Worm (Caenorhabditis elegans): ENCODE results near the gene bre-5.

ce11 chrIV:12057508-12057907 lies 6.5 kb upstream of the bre-5 start, which contains the start of gene K08E4.3:
- TF ChIP-seq ttx-3 (tag; optimal IDR thresholded peaks at IDR 0.05) (no peak), nfya-1 (tag; optimal IDR thresholded peaks at IDR 0.05) (no peak), ceh-30 (tag; optimal IDR thresholded peaks at IDR 0.05) (no peak), nhr-11 (tag; optimal IDR thresholded peaks at IDR 0.05) (no peak), Y22D7AL.16 (tag; optimal IDR thresholded peaks at IDR 0.05) (no peak), rnt-1 (tag; optimal IDR thresholded peaks at IDR 0.05) (no peak), ama-1 (optimal IDR thresholded peaks at IDR 0.05) (no peak), odd-2 (tag; optimal IDR thresholded peaks at IDR 0.05) (no peak), C08G9.2 (tag; optimal IDR thresholded peaks at IDR 0.05) (no peak), pha-4 (tag; optimal IDR thresholded peaks at IDR 0.05) (no peak), F13H6.1 (tag; optimal IDR thresholded peaks at IDR 0.05) (no peak), zip-5 (tag; optimal IDR thresholded peaks at IDR 0.05) (no peak), pros-1 (tag; optimal IDR thresholded peaks at IDR 0.05) (no peak), ceh-48 (tag; optimal IDR thresholded peaks at IDR 0.05) (no peak)
